Worm (Caenorhabditis elegans) whole organism, L3 larva: Measurements from ENCODE around the gene T24B8.7.

Experiments used
- ceh-82 ChIP-seq: fragments of 150-350 bp; optimal IDR thresholded peaks from 2 replicates; lab custom pipeline; 2014; ENCODE audit warnings: missing biosample characterization, missing genetic modification characterization
- egl-27 ChIP-seq: sonication (generic microtip); optimal IDR thresholded peaks from 4 replicates; lab custom pipeline; 2017; ENCODE audit warnings: missing biosample characterization, missing genetic modification reagents, missing genetic modification characterization
- elt-1 ChIP-seq: fragments of 150-350 bp; optimal IDR thresholded peaks from 2 replicates; lab custom pipeline; 2014; ENCODE audit warnings: missing biosample characterization, missing genetic modification characterization
- mdl-1 ChIP-seq: fragments of 150-350 bp; optimal IDR thresholded peaks from 2 replicates; lab custom pipeline; 2014; ENCODE audit warnings: missing biosample characterization, missing genetic modification characterization
- nhr-43 ChIP-seq: sonication (generic microtip); optimal IDR thresholded peaks from 2 replicates; lab custom pipeline; 2016; ENCODE audit warnings: mild to moderate bottlenecking, missing genetic modification characterization, missing compliant biosample characterization; ENCODE audit not compliant: poor library complexity, severe bottlenecking
- nhr-77 ChIP-seq: fragments of 150-350 bp; optimal IDR thresholded peaks from 2 replicates; lab custom pipeline; 2014; ENCODE audit warnings: missing biosample characterization, missing genetic modification characterization
- skn-1 ChIP-seq: fragments of 150-350 bp; optimal IDR thresholded peaks from 2 replicates; lab custom pipeline; 2014; ENCODE audit warnings: missing biosample characterization, missing genetic modification characterization
- ztf-11 ChIP-seq: fragments of 150-350 bp; optimal IDR thresholded peaks from 2 replicates; lab custom pipeline; 2014; ENCODE audit warnings: missing biosample characterization, missing genetic modification characterization

- TF ChIP-seq nhr-77 (no peak), ztf-11 (tag; lab: Kevin White, UChicago) (no peak), elt-1 (tag; lab: Kevin White, UChicago) (no peak), skn-1 (tag; lab: Kevin White, UChicago) (no peak), mdl-1 (tag; lab: Kevin White, UChicago) (no peak), ceh-82 (tag; lab: Kevin White, UChicago) (no peak), egl-27 (tag; lab: Kevin White, UChicago) (no peak), nhr-43 (no peak)
Observed at ce11 chrII:9074492-9074891, 21.0 kb upstream of the T24B8.7 start.
